In genomic region chr3L:801860-802462, dm6 we compare ENCODE assay signal across 5 fruit fly cellular contexts.
TF ChIP-seq lines count a peak whose summit lies in the region.

No protein-coding gene starts in this region.

- no peak for TF ChIP-seq CTCF in whole organism, embryonic (GFP tag; optimal IDR thresholded peaks at IDR 0.05; lab: Kevin White, UChicago)

TF ChIP-seq in whole organism, 6 proteins besides CTCF, POLR2A, EP300 and RAD21:
- TF ChIP-seq pan (optimal IDR thresholded peaks at IDR 0.05; lab: Kevin White, UChicago) (no peak), psq (optimal IDR thresholded peaks at IDR 0.05; lab: Kevin White, UChicago) (no peak), usp (GFP tag; optimal IDR thresholded peaks at IDR 0.05; lab: Kevin White, UChicago) (no peak), Dll (optimal IDR thresholded peaks at IDR 0.05; lab: Kevin White, UChicago) (peak; percentile 68), EcR (GFP tag; optimal IDR thresholded peaks at IDR 0.05; lab: Kevin White, UChicago) (no peak), CG8478 (optimal IDR thresholded peaks at IDR 0.05; lab: Kevin White, UChicago) (no peak)

TF ChIP-seq in whole organism, embryonic, 481 proteins besides CTCF, POLR2A, EP300 and RAD21 (continues in another document):
- 0 out of 2 replicates have a peak, but pooled peaks have one; percentile 7 for TF ChIP-seq CG11696 (GFP tag; IDR thresholded peaks at IDR 0.05; lab: Robert Waterston, UW)
- peak; percentile 31 for TF ChIP-seq phol (tag; optimal IDR thresholded peaks at IDR 0.05; lab: Kevin White, UChicago)
- TF ChIP-seq CG4424 (GFP tag; optimal IDR thresholded peaks at IDR 0.05; lab: Kevin White, UChicago) = peak; percentile 15
- peak; percentile 3 for TF ChIP-seq CG12219 (GFP tag; optimal IDR thresholded peaks at IDR 0.05; lab: Kevin White, UChicago)
- TF ChIP-seq aop (GFP tag; IDR thresholded peaks at IDR 0.05; lab: Robert Waterston, UW) = no peak
- TF ChIP-seq Ada2b (GFP tag; IDR thresholded peaks at IDR 0.05; lab: Robert Waterston, UW) = peak; percentile 20; the same call in 1 of the 2 replicates
- no peak for TF ChIP-seq pita (GFP tag; optimal IDR thresholded peaks at IDR 0.05; lab: Kevin White, UChicago)
- TF ChIP-seq al (GFP tag; IDR thresholded peaks at IDR 0.05; lab: Robert Waterston, UW) = no peak
- peak; percentile 26 for TF ChIP-seq CG11504 (tag; optimal IDR thresholded peaks at IDR 0.05; lab: Kevin White, UChicago)
- peak; percentile 17 for TF ChIP-seq CG4820 (GFP tag; optimal IDR thresholded peaks at IDR 0.05; lab: Kevin White, UChicago)
- TF ChIP-seq hb (GFP tag; IDR thresholded peaks at IDR 0.05; lab: Robert Waterston, UW; ENCODE audit: partially characterized antibody) = no peak
- TF ChIP-seq CG14710 (tag; optimal IDR thresholded peaks at IDR 0.05; lab: Kevin White, UChicago) = peak; percentile 0
- no peak for TF ChIP-seq mam (GFP tag; optimal IDR thresholded peaks at IDR 0.05; lab: Kevin White, UChicago)
- peak; percentile 4 for TF ChIP-seq PHDP (tag; optimal IDR thresholded peaks at IDR 0.05; lab: Kevin White, UChicago)
- TF ChIP-seq Xbp1 (GFP tag; optimal IDR thresholded peaks at IDR 0.05; lab: Kevin White, UChicago) = peak; percentile 8
- no peak for TF ChIP-seq Asciz (GFP tag; optimal IDR thresholded peaks at IDR 0.05; lab: Kevin White, UChicago)
- TF ChIP-seq org-1 (GFP tag; optimal IDR thresholded peaks at IDR 0.05; lab: Kevin White, UChicago) = no peak
- TF ChIP-seq CG32767 (GFP tag; IDR thresholded peaks at IDR 0.05; lab: Robert Waterston, UW) = 0 out of 2 replicates have a peak, but pooled peaks have one; percentile 36
- TF ChIP-seq Sox102F (GFP tag; optimal IDR thresholded peaks at IDR 0.05; lab: Kevin White, UChicago) = peak; percentile 35
- TF ChIP-seq Six4 (GFP tag; optimal IDR thresholded peaks at IDR 0.05; lab: Kevin White, UChicago) = no peak
- TF ChIP-seq wor (GFP tag; IDR thresholded peaks at IDR 0.05; lab: Robert Waterston, UW) = no peak

TF ChIP-seq in whole organism, prepupa, 60 proteins besides CTCF, POLR2A, EP300 and RAD21 (continues in another document):
- TF ChIP-seq CG11294 (GFP tag; IDR thresholded peaks at IDR 0.05; lab: Robert Waterston, UW) = peak; percentile 54
- TF ChIP-seq achi (GFP tag; optimal IDR thresholded peaks at IDR 0.05; lab: Kevin White, UChicago) = peak; percentile 74
- TF ChIP-seq CG31627 (GFP tag; optimal IDR thresholded peaks at IDR 0.05; lab: Kevin White, UChicago) = peak; percentile 85
- peak; percentile 84 for TF ChIP-seq Smox (GFP tag; optimal IDR thresholded peaks at IDR 0.05; lab: Kevin White, UChicago)
- peak; percentile 59 for TF ChIP-seq net (GFP tag; optimal IDR thresholded peaks at IDR 0.05; lab: Kevin White, UChicago)
- peak; percentile 78 for TF ChIP-seq CG15336 (GFP tag; IDR thresholded peaks at IDR 0.05; lab: Robert Waterston, UW)
- peak; percentile 60 for TF ChIP-seq CG6808 (GFP tag; optimal IDR thresholded peaks at IDR 0.05; lab: Kevin White, UChicago)
- TF ChIP-seq fd85E (GFP tag; optimal IDR thresholded peaks at IDR 0.05; lab: Kevin White, UChicago) = peak; percentile 37
- TF ChIP-seq CG10631 (GFP tag; optimal IDR thresholded peaks at IDR 0.05; lab: Kevin White, UChicago) = peak; percentile 62
- TF ChIP-seq Eip93F (GFP tag; optimal IDR thresholded peaks at IDR 0.05; lab: Kevin White, UChicago) = peak; percentile 35
- TF ChIP-seq CG34406 (GFP tag; optimal IDR thresholded peaks at IDR 0.05; lab: Kevin White, UChicago) = peak; percentile 75
- peak; percentile 83 for TF ChIP-seq Hr39 (GFP tag; optimal IDR thresholded peaks at IDR 0.05; lab: Kevin White, UChicago)
- peak; percentile 72 for TF ChIP-seq CG32006 (GFP tag; optimal IDR thresholded peaks at IDR 0.05; lab: Kevin White, UChicago)
- peak; percentile 48 to 97 for TF ChIP-seq ss (GFP tag; optimal IDR thresholded peaks at IDR 0.05; lab: Kevin White, UChicago)
- TF ChIP-seq dsx (GFP tag; optimal IDR thresholded peaks at IDR 0.05; lab: Kevin White, UChicago; ENCODE audit: poor library complexity, severe bottlenecking) = no peak
- peak; percentile 83 for TF ChIP-seq eg (GFP tag; IDR thresholded peaks at IDR 0.05; lab: Robert Waterston, UW)
- TF ChIP-seq lz (GFP tag; optimal IDR thresholded peaks at IDR 0.05; lab: Kevin White, UChicago) = peak; percentile 83
- peak; percentile 81 for TF ChIP-seq acj6 (GFP tag; optimal IDR thresholded peaks at IDR 0.05; lab: Kevin White, UChicago)
- peak; percentile 82 for TF ChIP-seq Sox14 (GFP tag; optimal IDR thresholded peaks at IDR 0.05; lab: Kevin White, UChicago)
- peak; percentile 86 for TF ChIP-seq Met (GFP tag; optimal IDR thresholded peaks at IDR 0.05; lab: Kevin White, UChicago)
- TF ChIP-seq Lpt (GFP tag; optimal IDR thresholded peaks at IDR 0.05; lab: Kevin White, UChicago) = peak; percentile 24
- TF ChIP-seq Blimp-1 (GFP tag; optimal IDR thresholded peaks at IDR 0.05; lab: Kevin White, UChicago) = peak; percentile 47

TF ChIP-seq in whole organism, pupa, 21 proteins besides CTCF, POLR2A, EP300 and RAD21:
- TF ChIP-seq Pif1A (GFP tag; optimal IDR thresholded peaks at IDR 0.05; lab: Kevin White, UChicago) = peak; percentile 37
- TF ChIP-seq EcR (GFP tag; optimal IDR thresholded peaks at IDR 0.05; lab: Kevin White, UChicago) = no peak
- peak; percentile 43 for TF ChIP-seq gl (tag; optimal IDR thresholded peaks at IDR 0.05; lab: Kevin White, UChicago)
- peak; percentile 81 for TF ChIP-seq CG4496 (GFP tag; IDR thresholded peaks at IDR 0.05; lab: Robert Waterston, UW)
- TF ChIP-seq CG13204 (GFP tag; optimal IDR thresholded peaks at IDR 0.05; lab: Kevin White, UChicago) = peak; percentile 24
- peak; percentile 78 for TF ChIP-seq CG14655 (GFP tag; optimal IDR thresholded peaks at IDR 0.05; lab: Kevin White, UChicago)
- peak; percentile 61; the same call in 1 of the 2 replicates for TF ChIP-seq CG12605 (GFP tag; IDR thresholded peaks at IDR 0.05; lab: Robert Waterston, UW)
- 0 out of 2 replicates have a peak, but pooled peaks have one; percentile 60 for TF ChIP-seq rn (GFP tag; IDR thresholded peaks at IDR 0.05; lab: Robert Waterston, UW)
- TF ChIP-seq CG10348 (GFP tag; IDR thresholded peaks at IDR 0.05; lab: Robert Waterston, UW) = no peak
- no peak for TF ChIP-seq D1 (tag; optimal IDR thresholded peaks at IDR 0.05; lab: Kevin White, UChicago)
- peak; percentile 78 for TF ChIP-seq CG8159 (tag; optimal IDR thresholded peaks at IDR 0.05; lab: Kevin White, UChicago)
- peak; percentile 77 for TF ChIP-seq CG9948 (tag; optimal IDR thresholded peaks at IDR 0.05; lab: Kevin White, UChicago)
- peak; percentile 79 for TF ChIP-seq CG8301 (tag; optimal IDR thresholded peaks at IDR 0.05; lab: Kevin White, UChicago)
- TF ChIP-seq Ets98B (GFP tag; IDR thresholded peaks at IDR 0.05; lab: Robert Waterston, UW) = peak; percentile 74
- peak; percentile 73 for TF ChIP-seq CG15710 (tag; optimal IDR thresholded peaks at IDR 0.05; lab: Kevin White, UChicago)
- TF ChIP-seq CG34367 (tag; optimal IDR thresholded peaks at IDR 0.05; lab: Kevin White, UChicago) = peak; percentile 76
- TF ChIP-seq CG17806 (tag; optimal IDR thresholded peaks at IDR 0.05; lab: Kevin White, UChicago) = peak; percentile 81
- peak; percentile 50 for TF ChIP-seq Snoo (tag; optimal IDR thresholded peaks at IDR 0.05; lab: Kevin White, UChicago)
- peak; percentile 77 for TF ChIP-seq CG32121 (GFP tag; IDR thresholded peaks at IDR 0.05; lab: Robert Waterston, UW)
- peak; percentile 67; the same call in 2 of the 3 replicates for TF ChIP-seq fd96Ca (GFP tag; IDR thresholded peaks at IDR 0.05; lab: Robert Waterston, UW)
- no peak for TF ChIP-seq Pif1B (GFP tag; optimal IDR thresholded peaks at IDR 0.05; lab: Kevin White, UChicago)

TF ChIP-seq in whole organism, wandering third instar larva, 38 proteins besides CTCF, POLR2A, EP300 and RAD21 (continues in another document):
- TF ChIP-seq h (GFP tag; optimal IDR thresholded peaks at IDR 0.05; lab: Kevin White, UChicago) = peak; percentile 76
- TF ChIP-seq psq (GFP tag; optimal IDR thresholded peaks at IDR 0.05; lab: Kevin White, UChicago) = peak; percentile 39
- TF ChIP-seq dl (GFP tag; optimal IDR thresholded peaks at IDR 0.05; lab: Kevin White, UChicago; ENCODE audit: insufficient read depth in 1 of 2, partially characterized antibody in 2 of 2) = no peak
- peak; percentile 78 for TF ChIP-seq fru (GFP tag; optimal IDR thresholded peaks at IDR 0.05; lab: Kevin White, UChicago)
- TF ChIP-seq usp (GFP tag; optimal IDR thresholded peaks at IDR 0.05; lab: Kevin White, UChicago) = no peak
- peak; percentile 7 for TF ChIP-seq brk (GFP tag; optimal IDR thresholded peaks at IDR 0.05; lab: Kevin White, UChicago)
- no peak for TF ChIP-seq Mio (GFP tag; optimal IDR thresholded peaks at IDR 0.05; lab: Kevin White, UChicago)
- no peak for TF ChIP-seq dsf (GFP tag; optimal IDR thresholded peaks at IDR 0.05; lab: Kevin White, UChicago; ENCODE audit: borderline replicate concordance)
- TF ChIP-seq br (GFP tag; optimal IDR thresholded peaks at IDR 0.05; lab: Kevin White, UChicago) = peak; percentile 65
- TF ChIP-seq sv (GFP tag; optimal IDR thresholded peaks at IDR 0.05; lab: Kevin White, UChicago) = no peak
- TF ChIP-seq ey (GFP tag; optimal IDR thresholded peaks at IDR 0.05; lab: Kevin White, UChicago) = peak; percentile 78
- peak; percentile 72 for TF ChIP-seq rgr (GFP tag; optimal IDR thresholded peaks at IDR 0.05; lab: Kevin White, UChicago)
- peak; percentile 62 for TF ChIP-seq CG9705 (GFP tag; optimal IDR thresholded peaks at IDR 0.05; lab: Kevin White, UChicago)
- TF ChIP-seq Hr83 (GFP tag; optimal IDR thresholded peaks at IDR 0.05; lab: Kevin White, UChicago; ENCODE audit: poor library complexity, severe bottlenecking) = no peak
- TF ChIP-seq Hnf4 (GFP tag; optimal IDR thresholded peaks at IDR 0.05; lab: Kevin White, UChicago) = peak; percentile 46
- TF ChIP-seq CG32264 (GFP tag; optimal IDR thresholded peaks at IDR 0.05; lab: Kevin White, UChicago) = no peak
- peak; percentile 86 for TF ChIP-seq Sp1 (GFP tag; optimal IDR thresholded peaks at IDR 0.05; lab: Kevin White, UChicago)
- peak; percentile 55 for TF ChIP-seq sage (GFP tag; optimal IDR thresholded peaks at IDR 0.05; lab: Kevin White, UChicago)
- TF ChIP-seq OdsH (GFP tag; optimal IDR thresholded peaks at IDR 0.05; lab: Kevin White, UChicago) = peak; percentile 77
- no peak for TF ChIP-seq Abd-B (GFP tag; optimal IDR thresholded peaks at IDR 0.05; lab: Kevin White, UChicago)
- no peak for TF ChIP-seq N (GFP tag; optimal IDR thresholded peaks at IDR 0.05; lab: Kevin White, UChicago)
- no peak for TF ChIP-seq pan (optimal IDR thresholded peaks at IDR 0.05; lab: Kevin White, UChicago)
- no peak for TF ChIP-seq CrebA (GFP tag; optimal IDR thresholded peaks at IDR 0.05; lab: Kevin White, UChicago; ENCODE audit: borderline replicate concordance)
- TF ChIP-seq Dif (GFP tag; optimal IDR thresholded peaks at IDR 0.05; lab: Kevin White, UChicago; ENCODE audit: partially characterized antibody) = no peak
- TF ChIP-seq Myc (optimal IDR thresholded peaks at IDR 0.05; lab: Kevin White, UChicago) = no peak
- TF ChIP-seq foxo (GFP tag; optimal IDR thresholded peaks at IDR 0.05; lab: Kevin White, UChicago) = peak in 1 of 2 experiments; percentile 74
- peak; percentile 65 for TF ChIP-seq dmrt93B (GFP tag; optimal IDR thresholded peaks at IDR 0.05; lab: Kevin White, UChicago)
- peak; percentile 87 for TF ChIP-seq HLH106 (tag; optimal IDR thresholded peaks at IDR 0.05; lab: Kevin White, UChicago)
